Fruit fly (Drosophila melanogaster) whole organism, prepupa: Measurements from ENCODE around the gene CG6026.

ENCODE experiments used
- Blimp-1 ChIP-seq: fragments of 200-800 bp; sonication (Bioruptor generic); optimal IDR thresholded peaks from 3 replicates; lab custom pipeline; 2017; ENCODE audit warnings: missing biosample characterization, missing genetic modification characterization, mild to moderate bottlenecking, moderate library complexity, missing genetic modification reagents
- CG32006 ChIP-seq: fragments of 200-800 bp; sonication (Bioruptor generic); optimal IDR thresholded peaks from 3 replicates; lab custom pipeline; 2017; ENCODE audit warnings: missing biosample characterization, mild to moderate bottlenecking, missing genetic modification characterization
- CG6792 ChIP-seq: fragments of 200-800 bp; sonication (Bioruptor generic); optimal IDR thresholded peaks from 3 replicates; lab custom pipeline; 2016; ENCODE audit warnings: missing biosample characterization, missing genetic modification characterization
- CG8632 ChIP-seq: fragments of 200-800 bp; sonication (Bioruptor generic); optimal IDR thresholded peaks from 3 replicates; lab custom pipeline; 2016; ENCODE audit warnings: missing biosample characterization, missing genetic modification characterization
- Lpt ChIP-seq: fragments of 200-800 bp; sonication (Bioruptor generic); optimal IDR thresholded peaks from 3 replicates; lab custom pipeline; 2016; ENCODE audit warnings: missing biosample characterization, missing genetic modification characterization
- OdsH ChIP-seq: fragments of 200-800 bp; sonication (Bioruptor generic); optimal IDR thresholded peaks from 3 replicates; lab custom pipeline; 2016; ENCODE audit warnings: missing biosample characterization, missing genetic modification characterization
- Smox ChIP-seq: fragments of 200-800 bp; sonication (Bioruptor generic); optimal IDR thresholded peaks from 3 replicates; lab custom pipeline; 2016; ENCODE audit warnings: missing biosample characterization, missing genetic modification characterization
- acj6 ChIP-seq: fragments of 200-800 bp; sonication (Bioruptor generic); optimal IDR thresholded peaks from 3 replicates; lab custom pipeline; 2016; ENCODE audit warnings: missing biosample characterization, missing genetic modification characterization
- dsx ChIP-seq: fragments of 200-800 bp; optimal IDR thresholded peaks from 3 replicates; lab custom pipeline; 2019; ENCODE audit warnings: missing biosample characterization, mild to moderate bottlenecking, missing genetic modification characterization, moderate library complexity; ENCODE audit not compliant: poor library complexity, severe bottlenecking
- fd85E ChIP-seq: fragments of 200-800 bp; sonication (Bioruptor generic); optimal IDR thresholded peaks from 3 replicates; lab custom pipeline; 2016; ENCODE audit warnings: missing biosample characterization, missing genetic modification characterization
- spab ChIP-seq: fragments of 200-800 bp; sonication (Bioruptor generic); optimal IDR thresholded peaks from 2 replicates; lab custom pipeline; 2017; ENCODE audit warnings: missing biosample characterization, mild to moderate bottlenecking, missing genetic modification characterization, missing genetic modification reagents

DNA sequence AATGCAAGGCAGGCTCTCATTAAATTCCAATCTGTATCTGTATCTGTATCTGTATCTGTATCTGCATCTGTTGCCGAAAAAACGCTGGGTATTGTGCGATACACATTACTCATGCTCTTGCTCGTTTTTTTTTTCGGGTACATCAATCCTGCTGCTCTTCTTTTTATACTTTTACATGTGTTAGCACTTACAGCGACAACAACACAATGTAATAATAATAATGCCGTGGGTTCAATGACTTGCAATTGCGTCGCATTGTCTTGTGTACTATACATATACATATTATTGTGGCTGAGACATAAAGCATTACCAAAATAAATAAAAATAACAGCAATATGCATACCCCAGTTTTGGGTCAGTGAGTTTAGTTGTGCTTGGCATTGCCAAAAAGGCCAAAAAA is 21.5 kb downstream of the CG6026 start:
- no peak for TF ChIP-seq Blimp-1
- TF ChIP-seq dsx: no peak
- no peak for TF ChIP-seq CG32006
- no peak for TF ChIP-seq Smox (GFP tag; lab: Kevin White, UChicago)
- no peak for TF ChIP-seq Lpt (GFP tag; lab: Kevin White, UChicago)
- TF ChIP-seq CG8632 (GFP tag; lab: Kevin White, UChicago): no peak
- TF ChIP-seq CG6792 (GFP tag; lab: Kevin White, UChicago): no peak
- no peak for TF ChIP-seq fd85E (GFP tag; lab: Kevin White, UChicago)
- TF ChIP-seq spab (GFP tag; lab: Kevin White, UChicago): no peak
- TF ChIP-seq OdsH (GFP tag; lab: Kevin White, UChicago): no peak
- no peak for TF ChIP-seq acj6 (GFP tag; lab: Kevin White, UChicago)
